Worm (Caenorhabditis elegans): Measurements from ENCODE around the gene prdh-1.

DNA sequence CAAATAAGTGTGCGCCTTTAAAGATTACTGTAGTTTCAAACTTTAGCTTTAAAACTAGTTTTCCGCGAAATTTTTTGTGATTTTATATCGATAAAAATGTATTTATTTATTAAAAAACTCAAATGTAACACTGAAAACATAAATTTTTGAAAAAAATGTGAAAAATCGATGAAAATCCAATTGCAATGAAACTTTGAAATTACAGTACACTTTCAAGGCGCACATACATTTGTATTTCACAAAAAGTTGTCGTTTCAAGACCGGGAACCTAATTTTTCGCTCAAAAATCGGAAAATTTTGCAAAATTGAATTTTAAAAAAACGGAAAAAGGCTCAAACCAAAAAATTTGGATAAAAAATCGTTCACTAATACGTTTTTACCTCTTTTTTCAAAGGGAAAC, 4.0 kb upstream of the prdh-1 start:
- TF ChIP-seq mdl-1 (tag; optimal IDR thresholded peaks at IDR 0.05) = no peak
- TF ChIP-seq lin-13 (GFP tag; optimal IDR thresholded peaks at IDR 0.05) = no peak
